Worm (Caenorhabditis elegans) whole organism, L4 larva: ENCODE data around the gene C26E1.1.

ENCODE experiments used
- F49E8.2 ChIP-seq: sonication (generic microtip); optimal IDR thresholded peaks from 2 replicates; lab custom pipeline; 2016; ENCODE audit warnings: missing compliant biosample characterization, mild to moderate bottlenecking, missing genetic modification characterization, borderline replicate concordance
- T20F7.1 ChIP-seq: fragments of 200-800 bp; sonication (Bioruptor generic); optimal IDR thresholded peaks from 2 replicates; lab custom pipeline; 2018; ENCODE audit warnings: mild to moderate bottlenecking, missing genetic modification characterization, missing compliant biosample characterization
- Y48G9A.11 ChIP-seq: fragments of 200-800 bp; sonication (Bioruptor generic); IDR thresholded peaks from 2 replicates; pipeline ENCODE4 v1.3.6; 2022; ENCODE audit warnings: missing genetic modification reagents, missing genetic modification characterization, missing compliant biosample characterization
- Y5F2A.4 ChIP-seq: fragments of 200-800 bp; sonication (Bioruptor generic); optimal IDR thresholded peaks from 2 replicates; lab custom pipeline; 2018; ENCODE audit warnings: mild to moderate bottlenecking, missing genetic modification characterization, missing compliant biosample characterization
- ZK337.2 ChIP-seq: fragments of 200-800 bp; sonication (Bioruptor generic); IDR thresholded peaks from 2 replicates; pipeline ENCODE4 v1.3.6; 2022; ENCODE audit warnings: missing genetic modification reagents, missing genetic modification characterization, missing compliant biosample characterization
- aha-1 ChIP-seq: fragments of 150-350 bp; peaks from one replicate; lab custom pipeline; 2014; ENCODE audit warnings: missing biosample characterization, missing genetic modification characterization
- aly-2 ChIP-seq: sonication (generic microtip); optimal IDR thresholded peaks from 2 replicates; lab custom pipeline; 2018; ENCODE audit warnings: missing biosample characterization, missing genetic modification characterization
- ama-1 ChIP-seq: fragments of 150-350 bp; optimal IDR thresholded peaks from 2 replicates; lab custom pipeline; 2014; ENCODE audit warnings: inconsistent platforms, mixed read lengths
- ceh-20 ChIP-seq: fragments of 200-800 bp; sonication (Bioruptor generic); IDR thresholded peaks from 2 replicates; pipeline ENCODE4 v1.3.6; 2022; ENCODE audit warnings: missing genetic modification reagents, missing genetic modification characterization, missing compliant biosample characterization
- ceh-28 ChIP-seq: fragments of 150-350 bp; optimal IDR thresholded peaks from 2 replicates; lab custom pipeline; 2014; ENCODE audit warnings: missing biosample characterization, missing genetic modification reagents, missing genetic modification characterization
- ceh-44 ChIP-seq: fragments of 200-800 bp; sonication (Bioruptor generic); IDR thresholded peaks from 2 replicates; pipeline ENCODE4 v1.3.6; 2022; ENCODE audit warnings: missing genetic modification reagents, missing genetic modification characterization, missing compliant biosample characterization
- ceh-62 ChIP-seq: sonication (generic microtip); optimal IDR thresholded peaks from 2 replicates; lab custom pipeline; 2017; ENCODE audit warnings: missing biosample characterization, missing genetic modification characterization
- daf-16 ChIP-seq, 3 experiments: sonication (generic microtip); optimal IDR thresholded peaks; 2 replicates each; lab custom pipeline; 2016 to 2017; ENCODE audit warnings: missing genetic modification characterization in 3 of 3, missing genetic modification reagents in 3 of 3, mild to moderate bottlenecking in 2 of 3, missing compliant biosample characterization in 2 of 3, missing biosample characterization in 1 of 3, moderate library complexity in 1 of 3
- dmd-6 ChIP-seq: fragments of 200-800 bp; sonication (Bioruptor generic); IDR thresholded peaks from 2 replicates; pipeline ENCODE4 v1.3.6; 2022; ENCODE audit warnings: missing genetic modification reagents, missing genetic modification characterization, missing compliant biosample characterization
- dmd-9 ChIP-seq: fragments of 200-800 bp; sonication (Bioruptor generic); IDR thresholded peaks from 2 replicates; pipeline ENCODE4 v1.3.6; 2022; ENCODE audit warnings: missing genetic modification reagents, missing genetic modification characterization, missing compliant biosample characterization
- dpl-1 ChIP-seq: fragments of 150-350 bp; optimal IDR thresholded peaks from 2 replicates; lab custom pipeline; 2014; ENCODE audit warnings: missing biosample characterization, missing genetic modification reagents, missing genetic modification characterization
- dve-1 ChIP-seq: sonication (generic microtip); optimal IDR thresholded peaks from 2 replicates; lab custom pipeline; 2017; ENCODE audit warnings: antibody characterized with exemption, mild to moderate bottlenecking, missing genetic modification characterization, missing compliant biosample characterization; ENCODE audit not compliant: insufficient read depth
- fos-1 ChIP-seq: fragments of 150-350 bp; optimal IDR thresholded peaks from 2 replicates; lab custom pipeline; 2014; ENCODE audit warnings: missing biosample characterization, missing genetic modification characterization
- gei-8 ChIP-seq: fragments of 200-800 bp; sonication (Bioruptor generic); optimal IDR thresholded peaks from 2 replicates; lab custom pipeline; 2018; ENCODE audit warnings: mild to moderate bottlenecking, missing genetic modification characterization, missing compliant biosample characterization
- hif-1 ChIP-seq, 2 experiments: sonication (generic microtip); optimal IDR thresholded peaks; 2 replicates each; lab custom pipeline; 2016 to 2017; ENCODE audit warnings: missing compliant biosample characterization in 2 of 2, missing genetic modification characterization in 2 of 2, missing genetic modification reagents in 2 of 2, missing genotype in 2 of 2, mild to moderate bottlenecking in 1 of 2
- hlh-11 ChIP-seq: fragments of 200-800 bp; sonication (Bioruptor generic); optimal IDR thresholded peaks from 2 replicates; lab custom pipeline; 2018; ENCODE audit warnings: mild to moderate bottlenecking, missing genetic modification characterization, missing compliant biosample characterization
- hmg-1.1 ChIP-seq: fragments of 200-800 bp; sonication (Bioruptor generic); IDR thresholded peaks from 2 replicates; pipeline ENCODE4 v1.3.6; 2022; ENCODE audit warnings: missing genetic modification reagents, missing genetic modification characterization, missing compliant biosample characterization
- jun-1 ChIP-seq: fragments of 150-350 bp; optimal IDR thresholded peaks from 2 replicates; lab custom pipeline; 2014; ENCODE audit warnings: missing biosample characterization, missing genetic modification reagents, missing genetic modification characterization
- lin-15B ChIP-seq: fragments of 150-350 bp; sonication (generic microtip); optimal IDR thresholded peaks from 3 replicates; lab custom pipeline; 2014; ENCODE audit warnings: missing biosample characterization, missing genetic modification characterization
- lin-38 ChIP-seq: fragments of 200-800 bp; sonication (Bioruptor generic); IDR thresholded peaks from 2 replicates; pipeline ENCODE4 v1.3.6; 2022; ENCODE audit warnings: missing genetic modification reagents, missing genetic modification characterization, missing compliant biosample characterization
- lir-3 ChIP-seq: sonication (generic microtip); optimal IDR thresholded peaks from 2 replicates; lab custom pipeline; 2016; ENCODE audit warnings: mild to moderate bottlenecking, missing genetic modification characterization, missing compliant biosample characterization
- mes-2 ChIP-seq: sonication (generic microtip); optimal IDR thresholded peaks from 2 replicates; lab custom pipeline; 2016; ENCODE audit warnings: missing genotype, mild to moderate bottlenecking, missing genetic modification characterization, missing compliant biosample characterization; ENCODE audit not compliant: poor library complexity, severe bottlenecking
- mxl-2 ChIP-seq: fragments of 200-800 bp; sonication (Bioruptor generic); conservative IDR thresholded peaks from 2 replicates; pipeline ENCODE4 v1.3.6; 2022; ENCODE audit warnings: missing genetic modification reagents, missing genetic modification characterization, missing compliant biosample characterization
- nhr-102 ChIP-seq: sonication (generic microtip); optimal IDR thresholded peaks from 2 replicates; lab custom pipeline; 2016; ENCODE audit warnings: mild to moderate bottlenecking, missing genetic modification characterization, moderate library complexity, missing compliant biosample characterization
- nhr-111 ChIP-seq: fragments of 200-800 bp; sonication (Bioruptor generic); optimal IDR thresholded peaks from 2 replicates; lab custom pipeline; 2018; ENCODE audit warnings: mild to moderate bottlenecking, missing genetic modification characterization, missing compliant biosample characterization
- nhr-28 ChIP-seq: fragments of 150-350 bp; optimal IDR thresholded peaks from 2 replicates; lab custom pipeline; 2014; ENCODE audit warnings: missing biosample characterization, missing genetic modification characterization
- nhr-6 ChIP-seq: fragments of 150-350 bp; optimal IDR thresholded peaks from 2 replicates; lab custom pipeline; 2014; ENCODE audit warnings: missing biosample characterization, missing genetic modification characterization
- nhr-77 ChIP-seq: fragments of 150-350 bp; optimal IDR thresholded peaks from 2 replicates; lab custom pipeline; 2014; ENCODE audit warnings: missing biosample characterization, missing genetic modification characterization
- php-3 ChIP-seq: fragments of 200-800 bp; sonication (Bioruptor generic); IDR thresholded peaks from 2 replicates; pipeline ENCODE4 v1.3.6; 2022; ENCODE audit warnings: missing genetic modification reagents, missing genetic modification characterization, missing compliant biosample characterization
- pqm-1 ChIP-seq: sonication (generic microtip); optimal IDR thresholded peaks from 2 replicates; lab custom pipeline; 2017; ENCODE audit warnings: missing biosample characterization, missing genetic modification characterization
- tag-97 ChIP-seq: fragments of 200-800 bp; sonication (Bioruptor generic); IDR thresholded peaks from 2 replicates; pipeline ENCODE4 v1.3.6; 2022; ENCODE audit warnings: missing genetic modification characterization, missing compliant biosample characterization
- tra-1 ChIP-seq: fragments of 200-800 bp; sonication (Bioruptor generic); IDR thresholded peaks from 2 replicates; pipeline ENCODE4 v1.3.6; 2022; ENCODE audit warnings: missing genetic modification reagents, missing genetic modification characterization, missing compliant biosample characterization
- unc-130 ChIP-seq: sonication (generic microtip); optimal IDR thresholded peaks from 2 replicates; lab custom pipeline; 2016; ENCODE audit warnings: missing genetic modification reagents, missing genetic modification characterization, missing compliant biosample characterization
- zfp-2 ChIP-seq: sonication (generic microtip); optimal IDR thresholded peaks from 2 replicates; lab custom pipeline; 2016; ENCODE audit warnings: mild to moderate bottlenecking, missing genetic modification characterization, missing compliant biosample characterization
- zfp-3 ChIP-seq: fragments of 200-800 bp; sonication (Bioruptor generic); conservative IDR thresholded peaks from 2 replicates; pipeline ENCODE4 v1.3.6; 2022; ENCODE audit warnings: missing genetic modification reagents, missing genetic modification characterization, missing compliant biosample characterization

Gene C26E1.1

DNA sequence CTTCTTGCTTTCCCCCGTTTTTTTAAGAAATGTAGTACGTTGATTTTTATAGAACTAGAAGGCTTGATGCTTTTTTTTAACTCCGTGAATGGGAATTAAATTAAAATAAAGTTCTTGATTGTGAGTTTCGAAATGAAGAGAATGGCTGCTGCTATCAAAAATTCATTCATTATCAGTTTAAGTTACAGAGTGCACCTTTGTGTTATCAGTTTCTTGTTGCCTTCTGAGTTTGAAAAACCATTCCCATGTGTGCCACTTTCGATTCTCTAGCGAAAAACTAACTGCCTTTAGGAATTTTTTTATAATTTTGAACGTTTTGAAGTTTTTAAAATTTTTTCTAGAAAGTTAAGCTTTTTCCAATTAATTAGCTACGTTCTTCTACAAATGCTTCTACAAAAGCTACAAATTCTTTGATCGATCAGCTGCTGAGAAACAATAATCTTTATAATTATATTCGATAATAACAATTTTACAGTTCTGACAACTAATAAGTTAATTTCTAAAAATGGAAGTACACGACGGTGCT lies 7.4 kb downstream of the C26E1.1 start, which contains the start of gene C26E1.2:
TSS of gene C26E1.2 (plus strand) at position 476 of the 526 bp plus-strand sequence.
- TF ChIP-seq ceh-44 (GFP tag; lab: Robert Waterston, UW) (no peak), hlh-11 (tag; lab: Kevin White, UChicago) (peak; percentile 45), gei-8 (GFP tag; lab: Kevin White, UChicago) (no peak), dve-1 (tag; lab: Kevin White, UChicago) (peak; percentile 12), pqm-1 (tag; lab: Kevin White, UChicago) (peak; percentile 91), jun-1 (tag; lab: Kevin White, UChicago) (no peak), daf-16 (GFP tag; optimal IDR thresholded peaks at IDR 0.05; lab: Kevin White, UChicago) (no peak), daf-16 (tag; optimal IDR thresholded peaks at IDR 0.05; lab: Kevin White, UChicago) (peak; percentile 55), nhr-28 (tag; lab: Kevin White, UChicago) (peak; percentile 75), dmd-6 (peak; percentile 37; the same call in 1 of the 2 replicates), ceh-28 (tag; lab: Kevin White, UChicago) (no peak), ama-1 (no peak)
- TF ChIP-seq, all 104 proteins: peak for 6

DNA sequence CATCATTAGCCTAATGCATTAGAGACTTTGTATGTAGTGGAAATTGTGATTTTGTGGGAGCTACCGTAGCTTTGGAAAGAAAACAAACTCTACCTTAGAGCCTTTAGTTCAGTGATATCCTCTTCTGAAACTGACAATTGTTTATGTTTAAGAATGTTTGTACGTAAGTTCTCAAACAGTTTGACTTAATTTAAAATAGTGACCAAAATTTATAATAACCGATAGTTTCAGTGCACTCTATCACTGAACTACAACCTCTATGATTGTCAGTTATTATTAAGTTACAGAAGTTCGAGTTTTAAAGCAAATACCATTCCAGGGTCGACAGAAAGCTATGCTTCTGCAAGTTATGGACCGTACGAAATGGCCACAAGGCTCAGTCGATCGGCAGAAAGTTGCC lies 11.3 kb downstream of the C26E1.1 start, which contains the start of gene C50B6.1:
TSS of gene C50B6.1 (plus strand) at position 301 of the 400 bp plus-strand sequence.
- TF ChIP-seq dpl-1 (GFP tag; lab: Kevin White, UChicago), result no peak
- no peak for TF ChIP-seq hif-1 (tag; optimal IDR thresholded peaks at IDR 0.05; lab: Kevin White, UChicago)
- TF ChIP-seq zfp-3 (GFP tag; lab: Robert Waterston, UW), result no peak
- no peak for TF ChIP-seq lin-38 (GFP tag; lab: Robert Waterston, UW)
- TF ChIP-seq nhr-77 (tag; lab: Kevin White, UChicago), result no peak
- TF ChIP-seq Y5F2A.4, result no peak
- no peak for TF ChIP-seq php-3 (GFP tag; lab: Robert Waterston, UW)
- TF ChIP-seq mxl-2 (GFP tag; lab: Robert Waterston, UW), result no peak
- TF ChIP-seq hmg-1.1, result no peak
- no peak for TF ChIP-seq tag-97 (GFP tag; lab: Robert Waterston, UW)
- TF ChIP-seq dmd-6, result no peak
- TF ChIP-seq fos-1, result no peak
- TF ChIP-seq aha-1 (tag; lab: Kevin White, UChicago), result no peak
- TF ChIP-seq ZK337.2, result no peak
- TF ChIP-seq ceh-20 (GFP tag; lab: Robert Waterston, UW), result no peak
- TF ChIP-seq aly-2 (tag; lab: Kevin White, UChicago), result no peak
- no peak for TF ChIP-seq lir-3
- TF ChIP-seq ceh-28 (tag; lab: Kevin White, UChicago), result no peak
- no peak for TF ChIP-seq Y48G9A.11 (GFP tag; lab: Robert Waterston, UW)
- TF ChIP-seq, all 104 proteins: peak for 0

DNA sequence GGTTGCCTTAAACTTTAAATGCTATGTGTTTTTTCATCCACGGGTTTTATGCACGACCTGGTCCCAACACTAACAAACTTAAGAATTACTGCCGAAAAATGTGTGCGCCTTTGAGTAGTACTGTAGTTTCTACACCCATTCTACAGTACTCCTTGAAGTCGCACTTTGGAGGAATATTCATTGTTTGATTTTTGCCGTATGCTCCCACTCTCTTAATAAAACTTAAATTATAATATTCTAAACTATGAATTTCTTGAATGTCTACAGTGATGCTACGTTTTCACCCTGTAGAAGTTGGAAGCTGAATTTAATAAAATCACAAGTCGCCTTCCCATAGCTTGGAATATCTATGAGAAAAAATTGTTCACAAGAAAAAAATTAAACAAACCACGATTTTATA lies 12.5 kb downstream of the C26E1.1 start:
- TF ChIP-seq unc-130 (GFP tag; lab: Kevin White, UChicago) (peak; percentile 22), lin-38 (GFP tag; lab: Robert Waterston, UW) (no peak)
- TF ChIP-seq, all 104 proteins: peak for 1

DNA sequence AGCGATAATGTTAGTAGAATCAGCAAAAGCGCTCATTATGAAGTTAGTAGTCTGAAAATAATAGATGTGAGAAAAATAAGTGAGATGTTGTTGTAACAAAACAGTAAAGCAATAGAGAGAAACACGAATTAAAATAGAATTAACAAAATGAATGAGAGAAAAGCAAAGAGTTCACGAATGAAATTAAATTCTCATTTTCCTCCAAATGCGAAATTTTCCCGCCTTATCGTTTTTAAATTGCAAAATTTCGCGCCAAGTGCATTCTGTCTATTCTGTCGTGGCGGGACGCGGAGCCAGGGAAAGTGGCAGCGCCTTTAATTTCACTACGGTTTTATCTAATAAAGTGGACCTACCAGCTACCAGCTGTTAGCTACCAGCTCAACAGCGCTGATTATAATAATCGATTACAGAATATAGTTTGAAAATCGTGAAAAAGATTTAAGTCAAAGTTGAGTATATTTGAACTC lies 14.9 kb downstream of the C26E1.1 start, which contains the start of gene nasp-2:
TSS of gene nasp-2 (minus strand) at position 51 of the 467 bp plus-strand sequence.
- TF ChIP-seq nhr-111 (GFP tag; lab: Kevin White, UChicago) (no peak), F49E8.2 (tag; lab: Kevin White, UChicago) (peak; percentile 91), T20F7.1 (peak; percentile 81), nhr-102 (tag; lab: Kevin White, UChicago) (no peak), dmd-9 (GFP tag; lab: Robert Waterston, UW) (0 out of 2 replicates have a peak, but pooled peaks have one; percentile 43), lin-15B (tag; lab: Kevin White, UChicago) (no peak), Y48G9A.11 (GFP tag; lab: Robert Waterston, UW) (peak; percentile 97), mes-2 (tag; lab: Kevin White, UChicago) (peak; percentile 63), zfp-2 (tag; lab: Kevin White, UChicago) (no peak), tra-1 (GFP tag; lab: Robert Waterston, UW) (0 out of 2 replicates have a peak, but pooled peaks have one; percentile 8), ceh-62 (tag; lab: Kevin White, UChicago) (no peak), unc-130 (GFP tag; lab: Kevin White, UChicago) (peak; percentile 87), ZK337.2 (peak; percentile 51; the same call in 1 of the 2 replicates), lin-38 (GFP tag; lab: Robert Waterston, UW) (peak; percentile 79), nhr-6 (tag; lab: Kevin White, UChicago) (peak; percentile 77), dpl-1 (GFP tag; lab: Kevin White, UChicago) (peak; percentile 63)
